Comparison of ENCODE assay signal across 5 fruit fly cellular contexts in the genomic region with DNA sequence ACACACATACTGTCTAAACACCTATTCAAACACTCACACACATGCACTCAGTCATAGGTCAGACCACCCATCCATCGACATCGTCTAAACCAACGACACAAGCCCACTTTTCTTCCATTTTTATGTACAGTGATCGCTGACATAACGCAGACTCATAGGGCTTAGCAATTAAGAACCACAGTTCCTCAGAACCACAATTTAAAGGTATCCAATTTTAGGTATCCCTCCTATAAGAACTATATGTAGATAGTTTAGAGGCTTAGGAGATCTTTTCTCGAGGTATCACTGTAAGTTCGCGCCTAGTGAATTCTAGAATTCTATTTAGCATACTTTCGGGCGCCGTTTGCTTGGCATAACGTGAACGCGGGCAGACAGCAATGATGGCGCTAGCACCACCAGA.
TF ChIP-seq lines count a peak whose summit lies in the region.

No protein-coding gene starts in this region.

- TF ChIP-seq CTCF in whole organism, embryonic (GFP tag; optimal IDR thresholded peaks at IDR 0.05; lab: Kevin White, UChicago): no peak

TF ChIP-seq in whole organism, adult, 20 proteins besides CTCF, POLR2A, EP300 and RAD21 (continues in another document):
- peak; percentile 51 for TF ChIP-seq CG7101 (tag; optimal IDR thresholded peaks at IDR 0.05; lab: Kevin White, UChicago)
- TF ChIP-seq tj (GFP tag; optimal IDR thresholded peaks at IDR 0.05; lab: Kevin White, UChicago): no peak
- no peak for TF ChIP-seq Crg-1 (GFP tag; optimal IDR thresholded peaks at IDR 0.05; lab: Kevin White, UChicago)
- no peak for TF ChIP-seq CG5204 (GFP tag; optimal IDR thresholded peaks at IDR 0.05; lab: Kevin White, UChicago)
- no peak for TF ChIP-seq cic (GFP tag; optimal IDR thresholded peaks at IDR 0.05; lab: Kevin White, UChicago)
- TF ChIP-seq pad (GFP tag; optimal IDR thresholded peaks at IDR 0.05; lab: Kevin White, UChicago): peak; percentile 4
- TF ChIP-seq CG11617 (GFP tag; optimal IDR thresholded peaks at IDR 0.05; lab: Kevin White, UChicago): no peak
- peak; percentile 47 for TF ChIP-seq toe (GFP tag; optimal IDR thresholded peaks at IDR 0.05; lab: Kevin White, UChicago)
- TF ChIP-seq Mnt (GFP tag; optimal IDR thresholded peaks at IDR 0.05; lab: Kevin White, UChicago): no peak
- TF ChIP-seq CG7045 (GFP tag; optimal IDR thresholded peaks at IDR 0.05; lab: Kevin White, UChicago): peak; percentile 67
- peak; percentile 57 for TF ChIP-seq Clk (GFP tag; optimal IDR thresholded peaks at IDR 0.05; lab: Kevin White, UChicago)
- no peak for TF ChIP-seq CG1620 (GFP tag; optimal IDR thresholded peaks at IDR 0.05; lab: Kevin White, UChicago)
- no peak for TF ChIP-seq ovo (GFP tag; optimal IDR thresholded peaks at IDR 0.05; lab: Kevin White, UChicago)
- TF ChIP-seq Hr96 (GFP tag; optimal IDR thresholded peaks at IDR 0.05; lab: Kevin White, UChicago): peak; percentile 37
- peak; percentile 65 for TF ChIP-seq CG14711 (tag; optimal IDR thresholded peaks at IDR 0.05; lab: Kevin White, UChicago)
- TF ChIP-seq CG12768 (GFP tag; optimal IDR thresholded peaks at IDR 0.05; lab: Kevin White, UChicago): peak; percentile 65
- peak; percentile 55 for TF ChIP-seq CG33017 (tag; optimal IDR thresholded peaks at IDR 0.05; lab: Kevin White, UChicago)

TF ChIP-seq in whole organism, embryonic, 481 proteins besides CTCF, POLR2A, EP300 and RAD21 (continues in another document):
- TF ChIP-seq Dref (GFP tag; IDR thresholded peaks at IDR 0.05; lab: Robert Waterston, UW): no peak
- TF ChIP-seq dati (GFP tag; IDR thresholded peaks at IDR 0.05; lab: Robert Waterston, UW): no peak
- no peak for TF ChIP-seq CG9876 (GFP tag; optimal IDR thresholded peaks at IDR 0.05; lab: Kevin White, UChicago)
- TF ChIP-seq esg (GFP tag; conservative IDR thresholded peaks at IDR 0.05; lab: Robert Waterston, UW): peak; percentile 53; the same call in 1 of the 2 replicates
- TF ChIP-seq CG11696 (GFP tag; IDR thresholded peaks at IDR 0.05; lab: Robert Waterston, UW): 0 out of 2 replicates have a peak, but pooled peaks have one; percentile 23
- no peak for TF ChIP-seq ranshi (GFP tag; IDR thresholded peaks at IDR 0.05; lab: Robert Waterston, UW)
- no peak for TF ChIP-seq ato (GFP tag; IDR thresholded peaks at IDR 0.05; lab: Robert Waterston, UW; ENCODE audit: partially characterized antibody)
- no peak for TF ChIP-seq CG10462 (GFP tag; optimal IDR thresholded peaks at IDR 0.05; lab: Kevin White, UChicago)
- TF ChIP-seq CG1024 (GFP tag; IDR thresholded peaks at IDR 0.05; lab: Robert Waterston, UW): 0 out of 2 replicates have a peak, but pooled peaks have one; percentile 9
- TF ChIP-seq aop (GFP tag; IDR thresholded peaks at IDR 0.05; lab: Robert Waterston, UW): no peak
- no peak for TF ChIP-seq ab (GFP tag; optimal IDR thresholded peaks at IDR 0.05; lab: Kevin White, UChicago)
- TF ChIP-seq CG16813 (GFP tag; IDR thresholded peaks at IDR 0.05; lab: Robert Waterston, UW; ENCODE audit: partially characterized antibody): no peak
- no peak for TF ChIP-seq sob (GFP tag; IDR thresholded peaks at IDR 0.05; lab: Robert Waterston, UW)
- no peak for TF ChIP-seq kah (GFP tag; optimal IDR thresholded peaks at IDR 0.05; lab: Kevin White, UChicago)
- no peak for TF ChIP-seq CG6272 (GFP tag; IDR thresholded peaks at IDR 0.05; lab: Robert Waterston, UW)
- peak; percentile 12 for TF ChIP-seq CG17802 (tag; optimal IDR thresholded peaks at IDR 0.05; lab: Kevin White, UChicago)
- no peak for TF ChIP-seq rib (GFP tag; IDR thresholded peaks at IDR 0.05; lab: Robert Waterston, UW)

TF ChIP-seq in whole organism, prepupa, 60 proteins besides CTCF, POLR2A, EP300 and RAD21 (continues in another document):
- TF ChIP-seq achi (GFP tag; optimal IDR thresholded peaks at IDR 0.05; lab: Kevin White, UChicago) (peak; percentile 72), Hr38 (GFP tag; optimal IDR thresholded peaks at IDR 0.05; lab: Kevin White, UChicago) (no peak), CG16779 (tag; optimal IDR thresholded peaks at IDR 0.05; lab: Kevin White, UChicago) (no peak), Eip93F (GFP tag; optimal IDR thresholded peaks at IDR 0.05; lab: Kevin White, UChicago) (no peak), CG3919 (GFP tag; optimal IDR thresholded peaks at IDR 0.05; lab: Kevin White, UChicago) (peak; percentile 64), CG10669 (GFP tag; optimal IDR thresholded peaks at IDR 0.05; lab: Kevin White, UChicago) (peak; percentile 60), CG32006 (GFP tag; optimal IDR thresholded peaks at IDR 0.05; lab: Kevin White, UChicago) (peak; percentile 83), fkh (GFP tag; optimal IDR thresholded peaks at IDR 0.05; lab: Kevin White, UChicago) (no peak), dsx (GFP tag; optimal IDR thresholded peaks at IDR 0.05; lab: Kevin White, UChicago; ENCODE audit: poor library complexity, severe bottlenecking) (peak; percentile 52), Smox (GFP tag; optimal IDR thresholded peaks at IDR 0.05; lab: Kevin White, UChicago) (peak; percentile 42), ss (GFP tag; optimal IDR thresholded peaks at IDR 0.05; lab: Kevin White, UChicago) (peak in 1 of 2 experiments; percentile 11), Blimp-1 (GFP tag; optimal IDR thresholded peaks at IDR 0.05; lab: Kevin White, UChicago) (no peak), CG8319 (GFP tag; optimal IDR thresholded peaks at IDR 0.05; lab: Kevin White, UChicago) (peak; percentile 43), dac (GFP tag; optimal IDR thresholded peaks at IDR 0.05; lab: Kevin White, UChicago) (no peak), Sox15 (GFP tag; optimal IDR thresholded peaks at IDR 0.05; lab: Kevin White, UChicago) (peak; percentile 36), CG31627 (GFP tag; optimal IDR thresholded peaks at IDR 0.05; lab: Kevin White, UChicago) (peak; percentile 72), CG3032 (tag; optimal IDR thresholded peaks at IDR 0.05; lab: Kevin White, UChicago) (peak; percentile 51), Ets96B (tag; optimal IDR thresholded peaks at IDR 0.05; lab: Kevin White, UChicago) (peak; percentile 43)

TF ChIP-seq in whole organism, pupa, 21 proteins besides CTCF, POLR2A, EP300 and RAD21 (continues in another document):
- no peak for TF ChIP-seq CG13204 (GFP tag; optimal IDR thresholded peaks at IDR 0.05; lab: Kevin White, UChicago)
- peak; percentile 40 for TF ChIP-seq Pif1B (GFP tag; optimal IDR thresholded peaks at IDR 0.05; lab: Kevin White, UChicago)
- peak; percentile 60 for TF ChIP-seq CG15710 (tag; optimal IDR thresholded peaks at IDR 0.05; lab: Kevin White, UChicago)
- peak; percentile 72 for TF ChIP-seq CG32121 (GFP tag; IDR thresholded peaks at IDR 0.05; lab: Robert Waterston, UW)
- peak; percentile 43; the same call in 1 of the 2 replicates for TF ChIP-seq CG10348 (GFP tag; IDR thresholded peaks at IDR 0.05; lab: Robert Waterston, UW)
- TF ChIP-seq Pif1A (GFP tag; optimal IDR thresholded peaks at IDR 0.05; lab: Kevin White, UChicago): peak; percentile 74
- TF ChIP-seq CG12605 (GFP tag; IDR thresholded peaks at IDR 0.05; lab: Robert Waterston, UW): peak; percentile 49
- TF ChIP-seq CG8301 (tag; optimal IDR thresholded peaks at IDR 0.05; lab: Kevin White, UChicago): peak; percentile 69
- TF ChIP-seq CG9948 (tag; optimal IDR thresholded peaks at IDR 0.05; lab: Kevin White, UChicago): peak; percentile 53
- TF ChIP-seq Ets98B (GFP tag; IDR thresholded peaks at IDR 0.05; lab: Robert Waterston, UW): peak; percentile 84
- TF ChIP-seq CG17806 (tag; optimal IDR thresholded peaks at IDR 0.05; lab: Kevin White, UChicago): peak; percentile 53
- peak; percentile 48 for TF ChIP-seq CG8159 (tag; optimal IDR thresholded peaks at IDR 0.05; lab: Kevin White, UChicago)
- TF ChIP-seq CG14655 (GFP tag; optimal IDR thresholded peaks at IDR 0.05; lab: Kevin White, UChicago): peak; percentile 70
- no peak for TF ChIP-seq gl (tag; optimal IDR thresholded peaks at IDR 0.05; lab: Kevin White, UChicago)
- no peak for TF ChIP-seq D1 (tag; optimal IDR thresholded peaks at IDR 0.05; lab: Kevin White, UChicago)
- peak; percentile 86 for TF ChIP-seq fd96Ca (GFP tag; IDR thresholded peaks at IDR 0.05; lab: Robert Waterston, UW)
- no peak for TF ChIP-seq EcR (GFP tag; optimal IDR thresholded peaks at IDR 0.05; lab: Kevin White, UChicago)
- peak; percentile 85 for TF ChIP-seq CG4496 (GFP tag; IDR thresholded peaks at IDR 0.05; lab: Robert Waterston, UW)
- TF ChIP-seq CG34367 (tag; optimal IDR thresholded peaks at IDR 0.05; lab: Kevin White, UChicago): peak; percentile 52
- TF ChIP-seq Snoo (tag; optimal IDR thresholded peaks at IDR 0.05; lab: Kevin White, UChicago): peak; percentile 40

TF ChIP-seq in whole organism, wandering third instar larva, 38 proteins besides CTCF, POLR2A, EP300 and RAD21 (continues in another document):
- TF ChIP-seq psq (GFP tag; optimal IDR thresholded peaks at IDR 0.05; lab: Kevin White, UChicago) (no peak), Jra (GFP tag; optimal IDR thresholded peaks at IDR 0.05; lab: Kevin White, UChicago) (no peak), ey (GFP tag; optimal IDR thresholded peaks at IDR 0.05; lab: Kevin White, UChicago) (peak; percentile 42), br (GFP tag; optimal IDR thresholded peaks at IDR 0.05; lab: Kevin White, UChicago) (no peak), brk (GFP tag; optimal IDR thresholded peaks at IDR 0.05; lab: Kevin White, UChicago) (no peak), HLH106 (tag; optimal IDR thresholded peaks at IDR 0.05; lab: Kevin White, UChicago) (peak; percentile 24), foxo (GFP tag; optimal IDR thresholded peaks at IDR 0.05; lab: Kevin White, UChicago) (peak in 1 of 2 experiments; percentile 7), CG9705 (GFP tag; optimal IDR thresholded peaks at IDR 0.05; lab: Kevin White, UChicago) (no peak), dsf (GFP tag; optimal IDR thresholded peaks at IDR 0.05; lab: Kevin White, UChicago; ENCODE audit: borderline replicate concordance) (no peak), dmrt93B (GFP tag; optimal IDR thresholded peaks at IDR 0.05; lab: Kevin White, UChicago) (no peak), tai (GFP tag; optimal IDR thresholded peaks at IDR 0.05; lab: Kevin White, UChicago) (no peak), OdsH (GFP tag; optimal IDR thresholded peaks at IDR 0.05; lab: Kevin White, UChicago) (no peak), Dfd (GFP tag; optimal IDR thresholded peaks at IDR 0.05; lab: Kevin White, UChicago) (no peak), Sp1 (GFP tag; optimal IDR thresholded peaks at IDR 0.05; lab: Kevin White, UChicago) (no peak), GATAd (GFP tag; optimal IDR thresholded peaks at IDR 0.05; lab: Kevin White, UChicago) (no peak), Hr78 (GFP tag; optimal IDR thresholded peaks at IDR 0.05; lab: Kevin White, UChicago) (no peak), fru (GFP tag; optimal IDR thresholded peaks at IDR 0.05; lab: Kevin White, UChicago) (peak; percentile 9), Abd-B (GFP tag; optimal IDR thresholded peaks at IDR 0.05; lab: Kevin White, UChicago) (no peak), sv (GFP tag; optimal IDR thresholded peaks at IDR 0.05; lab: Kevin White, UChicago) (no peak), Myc (optimal IDR thresholded peaks at IDR 0.05; lab: Kevin White, UChicago) (no peak), sage (GFP tag; optimal IDR thresholded peaks at IDR 0.05; lab: Kevin White, UChicago) (no peak), dl (GFP tag; optimal IDR thresholded peaks at IDR 0.05; lab: Kevin White, UChicago; ENCODE audit: insufficient read depth in 1 of 2, partially characterized antibody in 2 of 2) (no peak), lola (GFP tag; optimal IDR thresholded peaks at IDR 0.05; lab: Kevin White, UChicago) (no peak)
